Worm (Caenorhabditis elegans): ENCODE measurements around the gene T25D1.1.

DNA sequence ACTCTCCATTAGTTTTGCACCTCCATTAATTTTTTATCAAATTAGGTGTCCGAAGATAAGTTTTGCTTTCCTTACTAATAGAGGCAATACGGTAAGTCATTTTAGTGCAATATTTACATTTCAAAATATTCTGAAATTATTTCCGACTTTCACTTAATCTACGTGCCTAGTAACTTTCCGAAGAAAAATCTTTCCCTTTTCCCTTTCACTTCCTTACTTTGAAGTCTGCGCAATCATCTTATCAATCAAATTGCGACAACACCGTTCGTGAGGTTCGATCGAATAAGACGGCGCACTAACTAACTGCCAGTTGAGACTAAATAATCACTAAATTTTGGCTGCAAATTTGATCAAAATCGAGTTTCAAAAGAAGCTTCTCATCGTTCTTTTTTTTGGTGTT, 14.2 kb downstream of the T25D1.1 start:
- TF ChIP-seq mec-3 (tag; optimal IDR thresholded peaks at IDR 0.05; ENCODE audit: borderline replicate concordance) (no peak), ama-1 (optimal IDR thresholded peaks at IDR 0.05) (no peak)

Data from whole organism, late embryonic.